Fruit fly (Drosophila melanogaster) whole organism, embryonic: ENCODE measurements around the gene CG42514.

ENCODE experiments used
- CG10267 ChIP-seq: fragments of 200-800 bp; sonication (Bioruptor generic); optimal IDR thresholded peaks from 2 replicates; lab custom pipeline; 2018; ENCODE audit warnings: missing biosample characterization, mild to moderate bottlenecking, missing genetic modification characterization, moderate library complexity
- CG11695 ChIP-seq: fragments of 200-800 bp; sonication (Bioruptor generic); IDR thresholded peaks from 3 replicates; pipeline ENCODE4 v1.3.6; 2022; ENCODE audit warnings: missing biosample characterization, missing genetic modification characterization
- CG12744 ChIP-seq: fragments of 200-800 bp; sonication (Bioruptor generic); optimal IDR thresholded peaks from 2 replicates; lab custom pipeline; 2016; ENCODE audit warnings: missing biosample characterization, missing genetic modification characterization
- CG3838 ChIP-seq: fragments of 200-800 bp; sonication (Bioruptor generic); optimal IDR thresholded peaks from 3 replicates; lab custom pipeline; 2016; ENCODE audit warnings: missing biosample characterization, missing genetic modification characterization
- Side ChIP-seq: fragments of 200-800 bp; sonication (Bioruptor generic); optimal IDR thresholded peaks from 2 replicates; lab custom pipeline; 2016; ENCODE audit warnings: missing biosample characterization, missing genetic modification characterization
- esg ChIP-seq: fragments of 200-800 bp; sonication (Bioruptor generic); conservative IDR thresholded peaks from 2 replicates; pipeline ENCODE4 v1.3.6; 2022; ENCODE audit warnings: missing biosample characterization, missing genetic modification characterization
- lola ChIP-seq, 3 experiments: fragments of >200 bp in 2 of 3; fragments of 200-800 bp in 1 of 3; sonication (Bioruptor generic) in 1 of 3; optimal IDR thresholded peaks; 2 replicates each; lab custom pipeline; 2017 to 2019; ENCODE audit warnings: missing biosample characterization in 3 of 3, missing genetic modification characterization in 3 of 3, mild to moderate bottlenecking in 1 of 3, moderate library complexity in 1 of 3
- unc-4 ChIP-seq: fragments of 200-800 bp; sonication (Bioruptor generic); IDR thresholded peaks from 2 replicates; pipeline ENCODE4 v1.3.6; 2022; ENCODE audit warnings: missing biosample characterization, missing genetic modification characterization; ENCODE audit not compliant: partially characterized antibody

DNA sequence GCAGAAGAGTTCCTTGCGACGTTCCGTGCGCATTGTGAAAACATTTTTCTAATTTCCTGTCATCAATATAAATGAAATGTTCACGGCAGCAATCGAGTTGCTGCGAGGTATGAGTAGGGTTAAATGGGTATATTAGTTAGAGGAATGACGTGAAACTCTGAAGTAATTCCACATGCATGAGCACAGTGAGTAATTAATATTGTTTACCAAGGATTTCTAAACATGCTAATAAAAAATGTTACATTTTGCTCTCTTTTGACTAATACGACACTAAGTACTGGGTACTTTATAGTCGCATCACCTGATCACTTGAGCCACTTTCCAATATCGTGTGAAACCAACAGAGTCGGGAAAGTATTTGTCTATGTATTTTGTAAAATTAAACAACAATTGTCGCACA is 48.2 kb upstream of the CG42514 start:
- TF ChIP-seq CG12744 (GFP tag; lab: Kevin White, UChicago) (no peak), esg (GFP tag; lab: Robert Waterston, UW) (peak; percentile 28; the same call in 1 of the 2 replicates), CG10267 (tag; lab: Kevin White, UChicago) (peak; percentile 34), CG11695 (0 out of 3 replicates have a peak, but pooled peaks have one; percentile 8), CG3838 (GFP tag; lab: Kevin White, UChicago) (no peak), lola (GFP tag; optimal IDR thresholded peaks at IDR 0.05; lab: Kevin White, UChicago) (peak in 1 of 3 experiments; percentile 29), unc-4 (GFP tag; lab: Robert Waterston, UW) (no peak), Side (no peak)
